Fruit fly (Drosophila melanogaster) whole organism, embryonic: ENCODE measurements around the gene PK1-R.

Experiments
- Blimp-1 ChIP-seq: fragments of 200-800 bp; sonication (Bioruptor generic); optimal IDR thresholded peaks from 3 replicates; lab custom pipeline; 2018; ENCODE audit warnings: missing biosample characterization, missing genetic modification characterization, mild to moderate bottlenecking, moderate library complexity, missing genetic modification reagents
- BtbVII ChIP-seq: fragments of 200-800 bp; sonication (Bioruptor generic); optimal IDR thresholded peaks from 3 replicates; lab custom pipeline; 2017; ENCODE audit warnings: missing biosample characterization, mild to moderate bottlenecking, missing genetic modification characterization
- CG11695 ChIP-seq: fragments of 200-800 bp; sonication (Bioruptor generic); IDR thresholded peaks from 3 replicates; pipeline ENCODE4 v1.3.6; 2022; ENCODE audit warnings: missing biosample characterization, missing genetic modification characterization
- CG12071 ChIP-seq: fragments of 200-800 bp; sonication (Bioruptor generic); optimal IDR thresholded peaks from 3 replicates; lab custom pipeline; 2018; ENCODE audit warnings: missing biosample characterization, mild to moderate bottlenecking, missing genetic modification characterization
- CG13287 ChIP-seq: fragments of 200-800 bp; sonication (Bioruptor generic); IDR thresholded peaks from 2 replicates; pipeline ENCODE4 v1.3.6; 2022; ENCODE audit warnings: missing biosample characterization, missing genetic modification characterization; ENCODE audit not compliant: partially characterized antibody
- CG15514 ChIP-seq: fragments of 200-800 bp; sonication (Bioruptor generic); optimal IDR thresholded peaks from 3 replicates; lab custom pipeline; 2017; ENCODE audit warnings: missing biosample characterization, missing genetic modification characterization, mild to moderate bottlenecking, moderate library complexity, missing genetic modification reagents
- CG32532 ChIP-seq: fragments of 200-800 bp; sonication (Bioruptor generic); IDR thresholded peaks from 2 replicates; pipeline ENCODE4 v1.3.6; 2022; ENCODE audit warnings: missing biosample characterization, missing genetic modification characterization
- CG32767 ChIP-seq: fragments of 200-800 bp; sonication (Bioruptor generic); IDR thresholded peaks from 2 replicates; pipeline ENCODE4 v1.3.6; 2022; ENCODE audit warnings: missing biosample characterization, missing genetic modification characterization
- CG33557 ChIP-seq: fragments of 200-800 bp; sonication (Bioruptor generic); optimal IDR thresholded peaks from 2 replicates; lab custom pipeline; 2019; ENCODE audit warnings: missing biosample characterization, mild to moderate bottlenecking, missing genetic modification characterization, moderate library complexity
- CG34376 ChIP-seq: fragments of 200-800 bp; sonication (Bioruptor generic); optimal IDR thresholded peaks from 2 replicates; lab custom pipeline; 2018; ENCODE audit warnings: missing biosample characterization, mild to moderate bottlenecking, missing genetic modification characterization
- CG34422 ChIP-seq: fragments of 200-800 bp; sonication (Bioruptor generic); IDR thresholded peaks from 3 replicates; pipeline ENCODE4 v1.3.6; 2022; ENCODE audit warnings: missing biosample characterization, missing genetic modification characterization
- CG5180 ChIP-seq: fragments of 200-800 bp; sonication (Bioruptor generic); optimal IDR thresholded peaks from 3 replicates; lab custom pipeline; 2017; ENCODE audit warnings: missing biosample characterization, missing genetic modification characterization, mild to moderate bottlenecking, moderate library complexity, missing genetic modification reagents
- CG6683 ChIP-seq: fragments of 200-800 bp; sonication (Bioruptor generic); optimal IDR thresholded peaks from 2 replicates; lab custom pipeline; 2017; ENCODE audit warnings: missing biosample characterization, mild to moderate bottlenecking, missing genetic modification characterization, missing genetic modification reagents
- CG8281 ChIP-seq: fragments of 200-800 bp; sonication (Bioruptor generic); optimal IDR thresholded peaks from 2 replicates; lab custom pipeline; 2018; ENCODE audit warnings: missing biosample characterization, mild to moderate bottlenecking, missing genetic modification characterization, moderate library complexity
- Deaf1 ChIP-seq: fragments of 200-800 bp; optimal IDR thresholded peaks from 3 replicates; lab custom pipeline; 2019; ENCODE audit warnings: missing biosample characterization, mild to moderate bottlenecking, missing genetic modification characterization, moderate library complexity
- Doc2 ChIP-seq: fragments of 200-800 bp; sonication (Bioruptor generic); IDR thresholded peaks from 2 replicates; pipeline ENCODE4 v1.3.6; 2022; ENCODE audit warnings: missing biosample characterization, missing genetic modification characterization
- Med ChIP-seq: fragments of 200-800 bp; sonication (Bioruptor generic); peaks from one replicate; lab custom pipeline; 2016; ENCODE audit warnings: missing biosample characterization, missing genetic modification characterization, mild to moderate bottlenecking, inconsistent platforms, moderate library complexity
- Pdp1 ChIP-seq, 2 experiments: fragments of 200-800 bp; sonication (Bioruptor generic); optimal IDR thresholded peaks; 3 replicates each; lab custom pipeline; 2016; ENCODE audit warnings: missing biosample characterization in 2 of 2, missing genetic modification characterization in 2 of 2, mild to moderate bottlenecking in 1 of 2, moderate library complexity in 1 of 2
- Trl ChIP-seq, 3 experiments: fragments of >200 bp in 2 of 3; fragments of 200-800 bp in 1 of 3; sonication (Bioruptor generic) in 1 of 3; optimal IDR thresholded peaks; 2 replicates in 1 of 3; 3 replicates in 2 of 3; lab custom pipeline; 2016 to 2017; ENCODE audit warnings: missing biosample characterization in 1 of 3, missing genetic modification characterization in 1 of 3
- abd-A ChIP-seq: fragments of 200-800 bp; sonication (Bioruptor generic); optimal IDR thresholded peaks from 3 replicates; lab custom pipeline; 2019; ENCODE audit warnings: missing biosample characterization, mild to moderate bottlenecking, missing genetic modification characterization, moderate library complexity
- al ChIP-seq: fragments of 200-800 bp; sonication (Bioruptor generic); IDR thresholded peaks from 2 replicates; pipeline ENCODE4 v1.3.6; 2022; ENCODE audit warnings: missing biosample characterization, missing genetic modification characterization
- bcd ChIP-seq: fragments of 200-800 bp; sonication (Bioruptor generic); optimal IDR thresholded peaks from 2 replicates; lab custom pipeline; 2017; ENCODE audit warnings: missing biosample characterization, mild to moderate bottlenecking, missing genetic modification characterization
- cg ChIP-seq: fragments of 200-800 bp; sonication (Bioruptor generic); optimal IDR thresholded peaks from 3 replicates; lab custom pipeline; 2019; ENCODE audit warnings: missing biosample characterization, mild to moderate bottlenecking, missing genetic modification characterization, moderate library complexity
- chinmo ChIP-seq: fragments of 200-800 bp; sonication (Bioruptor generic); IDR thresholded peaks from 4 replicates; pipeline ENCODE4 v1.3.6; 2022; ENCODE audit warnings: missing biosample characterization, missing genetic modification characterization; ENCODE audit not compliant: partially characterized antibody
- cwo ChIP-seq: fragments of 200-800 bp; sonication (Bioruptor generic); optimal IDR thresholded peaks from 3 replicates; lab custom pipeline; 2017; ENCODE audit warnings: missing biosample characterization, missing genetic modification characterization, mild to moderate bottlenecking, moderate library complexity, missing genetic modification reagents
- exex ChIP-seq: fragments of 200-800 bp; sonication (Bioruptor generic); optimal IDR thresholded peaks from 4 replicates; lab custom pipeline; 2018; ENCODE audit warnings: missing biosample characterization, mild to moderate bottlenecking, missing genetic modification characterization, moderate library complexity
- gfzf ChIP-seq: fragments of 200-800 bp; sonication (Bioruptor generic); optimal IDR thresholded peaks from 2 replicates; lab custom pipeline; 2016; ENCODE audit warnings: missing biosample characterization, mild to moderate bottlenecking, missing genetic modification characterization, moderate library complexity
- gro ChIP-seq: fragments of 200-800 bp; sonication (Bioruptor generic); optimal IDR thresholded peaks from 2 replicates; lab custom pipeline; 2016; ENCODE audit warnings: missing biosample characterization, missing genetic modification characterization
- gt ChIP-seq: fragments of 200-800 bp; sonication (Bioruptor generic); IDR thresholded peaks from 2 replicates; pipeline ENCODE4 v1.3.6; 2022; ENCODE audit warnings: missing biosample characterization, missing genetic modification characterization
- kah ChIP-seq: fragments of 200-800 bp; sonication (Bioruptor generic); optimal IDR thresholded peaks from 2 replicates; lab custom pipeline; 2018; ENCODE audit warnings: missing biosample characterization, mild to moderate bottlenecking, missing genetic modification characterization
- lilli ChIP-seq: fragments of 200-800 bp; sonication (Bioruptor generic); optimal IDR thresholded peaks from 3 replicates; lab custom pipeline; 2016; ENCODE audit warnings: missing biosample characterization, missing genetic modification characterization
- mirr ChIP-seq: fragments of 200-800 bp; sonication (Bioruptor generic); optimal IDR thresholded peaks from 3 replicates; lab custom pipeline; 2018; ENCODE audit warnings: missing biosample characterization, mild to moderate bottlenecking, missing genetic modification characterization
- mld ChIP-seq: fragments of 200-800 bp; sonication (Bioruptor generic); IDR thresholded peaks from 3 replicates; pipeline ENCODE4 v1.3.6; 2022; ENCODE audit warnings: missing biosample characterization, missing genetic modification characterization; ENCODE audit not compliant: partially characterized antibody
- otp ChIP-seq: fragments of 200-800 bp; sonication (Bioruptor generic); IDR thresholded peaks from 3 replicates; pipeline ENCODE4, ENCODE4 v1.3.6; 2022; ENCODE audit warnings: missing biosample characterization, missing genetic modification characterization
- row ChIP-seq: fragments of 200-800 bp; sonication (Bioruptor generic); IDR thresholded peaks from 3 replicates; pipeline ENCODE4 v1.3.6; 2022; ENCODE audit warnings: missing biosample characterization, missing genetic modification characterization
- run ChIP-seq: fragments of 200-800 bp; sonication (Bioruptor generic); optimal IDR thresholded peaks from 3 replicates; lab custom pipeline; 2018; ENCODE audit warnings: missing biosample characterization, mild to moderate bottlenecking, missing genetic modification characterization
- seq ChIP-seq: fragments of 200-800 bp; sonication (Bioruptor generic); IDR thresholded peaks from 2 replicates; pipeline ENCODE4 v1.3.6; 2022; ENCODE audit warnings: missing biosample characterization, missing genetic modification characterization
- sqz ChIP-seq: fragments of 200-800 bp; sonication (Bioruptor generic); optimal IDR thresholded peaks from 3 replicates; lab custom pipeline; 2018; ENCODE audit warnings: missing biosample characterization, mild to moderate bottlenecking, missing genetic modification characterization
- tup ChIP-seq: fragments of 200-800 bp; sonication (Bioruptor generic); optimal IDR thresholded peaks from 2 replicates; lab custom pipeline; 2016; ENCODE audit warnings: missing biosample characterization, mild to moderate bottlenecking, missing genetic modification characterization, moderate library complexity
- zen ChIP-seq: fragments of 200-800 bp; sonication (Bioruptor generic); optimal IDR thresholded peaks from 3 replicates; lab custom pipeline; 2018; ENCODE audit warnings: missing biosample characterization, mild to moderate bottlenecking, missing genetic modification characterization, moderate library complexity
- zf30C ChIP-seq: fragments of 200-800 bp; sonication (Bioruptor generic); optimal IDR thresholded peaks from 3 replicates; lab custom pipeline; 2018; ENCODE audit warnings: missing biosample characterization, mild to moderate bottlenecking, missing genetic modification characterization

The PK1-R gene

DNA sequence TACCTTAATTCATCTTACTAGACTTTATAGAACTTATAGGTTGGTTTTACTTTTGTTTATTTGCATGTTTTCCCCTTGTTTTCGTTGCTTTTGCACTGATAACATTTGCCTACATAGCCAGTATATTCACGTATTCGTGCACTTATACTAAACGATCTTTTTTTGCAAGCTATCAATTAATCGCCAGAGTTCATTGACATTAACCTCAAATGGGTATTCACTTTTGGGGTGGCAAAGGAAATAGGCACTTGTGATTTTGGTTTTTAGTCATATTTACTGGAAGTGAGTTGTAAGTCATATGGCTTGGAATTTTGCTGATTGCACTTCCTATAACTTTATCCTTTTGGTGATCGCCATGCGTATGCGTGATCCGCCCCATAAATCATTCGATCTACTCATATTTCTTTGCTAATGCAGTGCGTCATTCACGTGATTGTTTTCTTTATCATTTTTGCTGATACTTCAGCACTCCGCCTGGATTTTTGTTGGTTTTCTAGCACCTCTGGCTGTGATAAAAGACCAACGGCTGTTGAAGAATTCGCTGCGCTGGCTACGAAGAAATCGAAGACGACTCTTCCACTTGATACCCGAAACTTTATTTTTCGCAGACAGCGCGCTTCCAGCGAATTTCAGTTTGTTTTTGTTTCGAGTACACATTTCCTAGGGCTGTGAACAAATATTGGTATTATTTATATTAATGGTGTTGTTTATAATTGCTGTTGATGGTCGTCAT is 34.9 kb downstream of the PK1-R start:
- peak; percentile 14 for TF ChIP-seq cwo (GFP tag; lab: Kevin White, UChicago)
- TF ChIP-seq Med (GFP tag; lab: Kevin White, UChicago), result peak; percentile 32
- TF ChIP-seq gt, result no peak
- TF ChIP-seq, all 482 proteins: peak for 2

DNA sequence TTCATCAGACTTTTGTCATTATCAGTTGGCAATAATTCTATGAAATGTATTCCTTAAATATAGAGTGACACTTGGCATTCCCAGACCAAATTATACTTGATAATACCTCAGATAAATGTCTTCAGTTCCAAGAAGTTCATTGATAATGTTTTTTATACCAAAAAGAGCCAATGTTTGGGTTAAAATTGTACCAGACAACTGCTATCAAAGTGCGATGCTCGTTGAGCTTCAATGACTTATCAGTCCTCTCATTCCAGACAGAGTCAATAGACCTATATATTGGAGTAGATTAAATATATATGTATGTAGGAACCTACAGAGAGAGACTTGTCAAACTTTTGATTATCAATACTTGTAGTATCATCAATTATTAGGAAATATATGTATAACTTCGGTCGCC is 37.7 kb downstream of the PK1-R start:
- peak; percentile 35 for TF ChIP-seq CG34376
- TF ChIP-seq CG34422 (GFP tag; lab: Robert Waterston, UW), result no peak
- peak; percentile 42 for TF ChIP-seq CG8281

DNA sequence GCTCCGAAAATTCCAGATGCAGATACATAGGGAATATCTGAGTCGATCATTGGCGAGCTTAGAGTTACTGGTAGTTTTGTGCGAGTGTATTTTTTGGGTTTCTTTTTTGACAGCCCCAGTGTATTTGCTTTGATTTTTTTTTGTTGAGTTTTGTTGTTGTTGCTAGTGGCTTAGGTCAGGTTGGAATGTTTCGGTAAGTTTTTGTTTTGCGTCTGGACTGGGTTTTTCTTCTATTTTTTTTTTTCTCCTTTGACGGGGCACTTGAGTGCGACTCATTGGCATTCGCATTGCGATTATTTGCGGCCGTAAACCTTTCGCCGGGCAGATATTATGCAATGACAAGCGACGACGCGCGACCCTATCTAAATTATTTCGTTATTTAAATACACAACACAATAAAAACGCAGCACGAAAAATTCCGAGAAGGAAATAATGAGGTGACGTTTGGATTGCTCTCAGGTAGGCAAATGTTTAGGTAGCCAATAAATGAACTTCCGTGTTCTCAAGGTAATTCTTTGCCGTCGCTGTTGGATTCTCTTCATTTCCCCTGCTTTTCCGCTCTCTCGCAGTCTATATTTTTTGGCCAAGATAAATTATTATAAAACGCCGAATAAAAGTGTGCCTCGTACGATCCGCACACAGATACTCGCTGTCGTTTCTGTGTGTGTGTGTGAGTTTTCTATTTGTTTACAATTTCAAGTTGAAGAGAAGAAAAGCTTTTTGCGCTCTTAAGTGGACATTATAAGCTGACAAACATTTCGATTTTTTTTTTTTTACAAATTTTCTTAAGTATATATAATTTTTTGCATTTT is 38.6 kb downstream of the PK1-R start:
- peak; percentile 0 for TF ChIP-seq run (tag; lab: Kevin White, UChicago)
- TF ChIP-seq tup (GFP tag; lab: Kevin White, UChicago), result no peak
- TF ChIP-seq CG33557 (GFP tag; lab: Kevin White, UChicago), result no peak
- no peak for TF ChIP-seq mld (GFP tag; lab: Robert Waterston, UW)
- TF ChIP-seq CG15514, result peak; percentile 21
- peak; percentile 45 for TF ChIP-seq CG34376
- TF ChIP-seq otp (GFP tag; lab: Robert Waterston, UW), result no peak
- TF ChIP-seq Pdp1 (GFP tag; optimal IDR thresholded peaks at IDR 0.05; lab: Kevin White, UChicago), result peak in 1 of 2 experiments; percentile 76
- TF ChIP-seq abd-A (tag; lab: Kevin White, UChicago), result peak; percentile 29
- peak; percentile 34 for TF ChIP-seq zen (tag; lab: Kevin White, UChicago)
- TF ChIP-seq Doc2 (GFP tag; lab: Robert Waterston, UW), result no peak
- TF ChIP-seq CG6683 (GFP tag; lab: Kevin White, UChicago), result no peak
- TF ChIP-seq mirr, result peak; percentile 44
- no peak for TF ChIP-seq al (GFP tag; lab: Robert Waterston, UW)
- peak; percentile 27 for TF ChIP-seq zf30C (GFP tag; lab: Kevin White, UChicago)
- TF ChIP-seq cg (GFP tag; lab: Kevin White, UChicago), result peak; percentile 50
- peak; percentile 96 for TF ChIP-seq Deaf1 (tag; lab: Kevin White, UChicago)
- TF ChIP-seq cwo (GFP tag; lab: Kevin White, UChicago), result peak; percentile 20
- TF ChIP-seq chinmo, result 0 out of 4 replicates have a peak, but pooled peaks have one; percentile 46
- peak; percentile 41 for TF ChIP-seq gro (GFP tag; lab: Kevin White, UChicago)
- peak; percentile 38 for TF ChIP-seq BtbVII
- peak; percentile 6 for TF ChIP-seq kah (GFP tag; lab: Kevin White, UChicago)
- TF ChIP-seq sqz (GFP tag; lab: Kevin White, UChicago), result peak; percentile 60
- TF ChIP-seq CG32767 (GFP tag; lab: Robert Waterston, UW), result no peak
- peak; percentile 26; the same call in 1 of the 2 replicates for TF ChIP-seq CG32532 (GFP tag; lab: Robert Waterston, UW)
- TF ChIP-seq CG12071 (GFP tag; lab: Kevin White, UChicago), result peak; percentile 4
- peak; percentile 49 for TF ChIP-seq Med (GFP tag; lab: Kevin White, UChicago)
- TF ChIP-seq exex (tag; lab: Kevin White, UChicago), result peak; percentile 58
- TF ChIP-seq CG5180 (GFP tag; lab: Kevin White, UChicago), result peak; percentile 29
- TF ChIP-seq bcd (GFP tag; lab: Kevin White, UChicago), result peak; percentile 2
- TF ChIP-seq gfzf (GFP tag; lab: Kevin White, UChicago), result no peak
- TF ChIP-seq lilli (GFP tag; lab: Kevin White, UChicago), result peak; percentile 3
- TF ChIP-seq CG13287 (GFP tag; lab: Robert Waterston, UW), result no peak
- TF ChIP-seq seq (GFP tag; lab: Robert Waterston, UW), result no peak
- TF ChIP-seq CG11695 (GFP tag; lab: Robert Waterston, UW), result 0 out of 3 replicates have a peak, but pooled peaks have one; percentile 20
- TF ChIP-seq Trl (optimal IDR thresholded peaks at IDR 0.05; lab: Kevin White, UChicago), result peak; percentile 20 to 72
- no peak for TF ChIP-seq Trl (GFP tag; optimal IDR thresholded peaks at IDR 0.05; lab: Kevin White, UChicago)
- 0 out of 3 replicates have a peak, but pooled peaks have one; percentile 32 for TF ChIP-seq row
- peak; percentile 28 for TF ChIP-seq Blimp-1 (GFP tag; lab: Kevin White, UChicago)
